Worm (Caenorhabditis elegans): ENCODE data around the gene Y59A8B.25.
A peak's percentile ranks its signal among the peaks of the same experiment; 100 is the strongest.
"Not testable (repeated sequence)": the region's sequence is repeated elsewhere in the genome, so short reads cannot be mapped to it uniquely, and the experiment has no call there.

The Y59A8B.25 gene

ce11 chrV:18055297-18056019, at the start of gene Y59A8B.25, which contains the start of gene ebp-3:
Gene Y59A8B.25 (minus strand): TSS chrV:18055397.
Gene ebp-3 (plus strand): TSS chrV:18055969.
- TF ChIP-seq klf-2 (GFP tag; conservative IDR thresholded peaks at IDR 0.05); flt-1 (GFP tag; IDR thresholded peaks at IDR 0.05); ztf-23 (GFP tag; IDR thresholded peaks at IDR 0.05): not testable (repeated sequence)

ce11 chrV:18098387-18098786, 43.2 kb upstream of the Y59A8B.25 start, which contains the start of gene par-4:
Gene par-4 (plus strand): TSS chrV:18098687.
- TF ChIP-seq T22C8.4 (GFP tag; IDR thresholded peaks at IDR 0.05) = no peak
- no peak for TF ChIP-seq tab-1 (GFP tag; IDR thresholded peaks at IDR 0.05)
- no peak for TF ChIP-seq ztf-23 (GFP tag; IDR thresholded peaks at IDR 0.05)
- no peak for TF ChIP-seq flt-1 (GFP tag; IDR thresholded peaks at IDR 0.05)
- TF ChIP-seq med-1 (GFP tag; optimal IDR thresholded peaks at IDR 0.05; ENCODE audit: insufficient read depth) = no peak
- no peak for TF ChIP-seq ztf-29 (GFP tag; IDR thresholded peaks at IDR 0.05)
- TF ChIP-seq klf-2 (GFP tag; conservative IDR thresholded peaks at IDR 0.05) = no peak
- TF ChIP-seq cog-1 (tag; optimal IDR thresholded peaks at IDR 0.05) = no peak
- TF ChIP-seq ref-1 (GFP tag; conservative IDR thresholded peaks at IDR 0.05) = no peak

ce11 chrV:18093941-18094340, 38.7 kb upstream of the Y59A8B.25 start:
- TF ChIP-seq med-1 (GFP tag; optimal IDR thresholded peaks at IDR 0.05; ENCODE audit: insufficient read depth) (no peak), T22C8.4 (GFP tag; IDR thresholded peaks at IDR 0.05) (no peak), ref-1 (GFP tag; conservative IDR thresholded peaks at IDR 0.05) (no peak), flt-1 (GFP tag; IDR thresholded peaks at IDR 0.05) (no peak), tab-1 (GFP tag; IDR thresholded peaks at IDR 0.05) (no peak), ztf-23 (GFP tag; IDR thresholded peaks at IDR 0.05) (no peak), cog-1 (tag; optimal IDR thresholded peaks at IDR 0.05) (no peak), ztf-29 (GFP tag; IDR thresholded peaks at IDR 0.05) (no peak), klf-2 (GFP tag; conservative IDR thresholded peaks at IDR 0.05) (no peak)

- no peak for TF ChIP-seq flt-1 (GFP tag; IDR thresholded peaks at IDR 0.05)
- TF ChIP-seq ztf-29 (GFP tag; IDR thresholded peaks at IDR 0.05) = no peak
- no peak for TF ChIP-seq ztf-23 (GFP tag; IDR thresholded peaks at IDR 0.05)
- TF ChIP-seq cog-1 (tag; optimal IDR thresholded peaks at IDR 0.05) = no peak
- TF ChIP-seq tab-1 (GFP tag; IDR thresholded peaks at IDR 0.05) = no peak
- no peak for TF ChIP-seq med-1 (GFP tag; optimal IDR thresholded peaks at IDR 0.05; ENCODE audit: insufficient read depth)
- no peak for TF ChIP-seq T22C8.4 (GFP tag; IDR thresholded peaks at IDR 0.05)
- TF ChIP-seq klf-2 (GFP tag; conservative IDR thresholded peaks at IDR 0.05) = no peak
- TF ChIP-seq ref-1 (GFP tag; conservative IDR thresholded peaks at IDR 0.05) = no peak
Measured at ce11 chrV:18091216-18091615, 36.0 kb upstream of the Y59A8B.25 start.

ce11 chrV:18086783-18087182, 31.6 kb upstream of the Y59A8B.25 start, which contains the start of gene slr-2:
Gene slr-2 (plus strand): TSS chrV:18087123.
- TF ChIP-seq T22C8.4 (GFP tag; IDR thresholded peaks at IDR 0.05) (no peak), ztf-23 (GFP tag; IDR thresholded peaks at IDR 0.05) (no peak), ref-1 (GFP tag; conservative IDR thresholded peaks at IDR 0.05) (no peak), klf-2 (GFP tag; conservative IDR thresholded peaks at IDR 0.05) (no peak), med-1 (GFP tag; optimal IDR thresholded peaks at IDR 0.05; ENCODE audit: insufficient read depth) (no peak), cog-1 (tag; optimal IDR thresholded peaks at IDR 0.05) (no peak), flt-1 (GFP tag; IDR thresholded peaks at IDR 0.05) (no peak), tab-1 (GFP tag; IDR thresholded peaks at IDR 0.05) (no peak), ztf-29 (GFP tag; IDR thresholded peaks at IDR 0.05) (no peak)

- no peak for TF ChIP-seq med-1 (GFP tag; optimal IDR thresholded peaks at IDR 0.05; ENCODE audit: insufficient read depth)
- TF ChIP-seq T22C8.4 (GFP tag; IDR thresholded peaks at IDR 0.05) = no peak
- TF ChIP-seq ztf-23 (GFP tag; IDR thresholded peaks at IDR 0.05) = no peak
- TF ChIP-seq ref-1 (GFP tag; conservative IDR thresholded peaks at IDR 0.05) = no peak
- no peak for TF ChIP-seq ztf-29 (GFP tag; IDR thresholded peaks at IDR 0.05)
- no peak for TF ChIP-seq klf-2 (GFP tag; conservative IDR thresholded peaks at IDR 0.05)
- no peak for TF ChIP-seq cog-1 (tag; optimal IDR thresholded peaks at IDR 0.05)
- no peak for TF ChIP-seq tab-1 (GFP tag; IDR thresholded peaks at IDR 0.05)
- TF ChIP-seq flt-1 (GFP tag; IDR thresholded peaks at IDR 0.05) = no peak
Measured at ce11 chrV:18086174-18086661, 31.0 kb upstream of the Y59A8B.25 start, which contains the start of gene Y59A8B.12. Gene Y59A8B.12 (minus strand): TSS chrV:18086224.

ce11 chrV:18085150-18085833, 30.1 kb upstream of the Y59A8B.25 start, which contains the start of gene fbxa-106:
Gene fbxa-106 (minus strand): TSS chrV:18085200.
- TF ChIP-seq ref-1 (GFP tag; conservative IDR thresholded peaks at IDR 0.05) = no peak
- no peak for TF ChIP-seq cog-1 (tag; optimal IDR thresholded peaks at IDR 0.05)
- TF ChIP-seq med-1 (GFP tag; optimal IDR thresholded peaks at IDR 0.05; ENCODE audit: insufficient read depth) = no peak
- TF ChIP-seq T22C8.4 (GFP tag; IDR thresholded peaks at IDR 0.05) = no peak
- TF ChIP-seq tab-1 (GFP tag; IDR thresholded peaks at IDR 0.05) = no peak
- TF ChIP-seq ztf-23 (GFP tag; IDR thresholded peaks at IDR 0.05) = no peak
- TF ChIP-seq flt-1 (GFP tag; IDR thresholded peaks at IDR 0.05) = no peak
- no peak for TF ChIP-seq klf-2 (GFP tag; conservative IDR thresholded peaks at IDR 0.05)
- TF ChIP-seq ztf-29 (GFP tag; IDR thresholded peaks at IDR 0.05) = no peak

ce11 chrV:18081857-18082256, 26.7 kb upstream of the Y59A8B.25 start, which contains the start of gene nova-1:
Gene nova-1 (minus strand): TSS chrV:18081957.
- no peak for TF ChIP-seq T22C8.4 (GFP tag; IDR thresholded peaks at IDR 0.05)
- TF ChIP-seq ref-1 (GFP tag; conservative IDR thresholded peaks at IDR 0.05) = no peak
- TF ChIP-seq ztf-29 (GFP tag; IDR thresholded peaks at IDR 0.05) = no peak
- TF ChIP-seq klf-2 (GFP tag; conservative IDR thresholded peaks at IDR 0.05) = no peak
- no peak for TF ChIP-seq flt-1 (GFP tag; IDR thresholded peaks at IDR 0.05)
- TF ChIP-seq tab-1 (GFP tag; IDR thresholded peaks at IDR 0.05) = no peak
- no peak for TF ChIP-seq ztf-23 (GFP tag; IDR thresholded peaks at IDR 0.05)
- TF ChIP-seq med-1 (GFP tag; optimal IDR thresholded peaks at IDR 0.05; ENCODE audit: insufficient read depth) = no peak
- no peak for TF ChIP-seq cog-1 (tag; optimal IDR thresholded peaks at IDR 0.05)

- TF ChIP-seq tab-1 (GFP tag; IDR thresholded peaks at IDR 0.05) (no peak), cog-1 (tag; optimal IDR thresholded peaks at IDR 0.05) (peak; percentile 47), T22C8.4 (GFP tag; IDR thresholded peaks at IDR 0.05) (peak; percentile 92)
Measured at ce11 chrV:18079163-18079562, 24.0 kb upstream of the Y59A8B.25 start.
